Worm (Caenorhabditis elegans): ENCODE measurements around the gene kin-18.

DNA sequence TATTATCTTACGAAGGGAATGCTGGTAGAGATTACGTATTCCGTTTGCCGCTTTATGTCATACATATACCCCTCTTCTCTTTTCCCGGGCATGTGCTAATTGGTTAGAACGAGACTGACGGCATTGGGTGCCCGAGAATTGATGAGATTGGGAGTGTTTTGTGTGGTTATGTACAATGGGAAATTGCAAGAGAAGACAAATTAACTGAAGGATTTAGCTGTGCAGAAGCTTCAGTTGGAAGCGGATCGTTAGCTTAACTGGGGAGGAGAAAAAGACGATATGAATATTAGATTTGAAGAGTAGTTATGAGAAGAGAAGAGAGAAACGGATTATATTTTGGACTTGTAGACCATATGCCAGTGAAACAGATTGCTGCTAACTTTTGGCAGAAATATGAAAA is 8.2 kb upstream of the kin-18 start:
- TF ChIP-seq ceh-30 (tag; optimal IDR thresholded peaks at IDR 0.05) (no peak), ttx-3 (tag; optimal IDR thresholded peaks at IDR 0.05) (no peak), ceh-48 (tag; optimal IDR thresholded peaks at IDR 0.05) (no peak), fkh-10 (GFP tag; optimal IDR thresholded peaks at IDR 0.05) (no peak), ama-1 (optimal IDR thresholded peaks at IDR 0.05) (no peak), nhr-11 (tag; optimal IDR thresholded peaks at IDR 0.05) (no peak), fax-1 (tag; optimal IDR thresholded peaks at IDR 0.05) (no peak), pha-4 (tag; optimal IDR thresholded peaks at IDR 0.05) (no peak), ceh-31 (tag; optimal IDR thresholded peaks at IDR 0.05) (no peak), C38D4.7 (GFP tag; optimal IDR thresholded peaks at IDR 0.05) (no peak), unc-55 (GFP tag; optimal IDR thresholded peaks at IDR 0.05) (no peak), pag-3 (tag; optimal IDR thresholded peaks at IDR 0.05; ENCODE audit: borderline replicate concordance) (no peak)
